Worm (Caenorhabditis elegans): Measurements from ENCODE around the gene R13A1.10.
"Not testable (repeated sequence)": the region's sequence is repeated elsewhere in the genome, so short reads cannot be mapped to it uniquely, and the experiment has no call there.

The R13A1.10 gene

DNA sequence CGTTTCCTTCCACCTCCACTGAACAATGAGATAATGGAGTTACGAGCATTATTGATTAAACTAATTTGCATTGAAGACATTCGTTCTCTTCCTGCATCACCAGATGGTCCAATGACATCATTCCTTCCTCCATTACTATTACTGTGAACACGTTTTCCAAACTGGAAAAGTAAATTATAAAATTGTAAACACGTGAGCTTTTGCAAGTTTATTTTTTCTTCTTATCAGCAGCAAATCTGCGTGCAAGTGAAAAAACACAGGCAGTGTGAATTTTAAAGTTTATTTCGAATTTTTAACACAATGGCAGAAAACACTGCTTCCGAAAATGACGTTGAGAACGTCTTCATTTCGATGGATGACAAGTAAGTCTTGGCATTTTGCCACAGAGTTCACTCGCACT lies 20.3 kb upstream of the R13A1.10 start, which contains the start of gene D2024.1:
Gene D2024.1 (plus strand): TSS at position 301 of the 400 bp plus-strand sequence.
- TF ChIP-seq nhr-76 (tag; optimal IDR thresholded peaks at IDR 0.05); mdt-29 (GFP tag; IDR thresholded peaks at IDR 0.05); madf-5 (GFP tag; IDR thresholded peaks at IDR 0.05): not testable (repeated sequence)

DNA sequence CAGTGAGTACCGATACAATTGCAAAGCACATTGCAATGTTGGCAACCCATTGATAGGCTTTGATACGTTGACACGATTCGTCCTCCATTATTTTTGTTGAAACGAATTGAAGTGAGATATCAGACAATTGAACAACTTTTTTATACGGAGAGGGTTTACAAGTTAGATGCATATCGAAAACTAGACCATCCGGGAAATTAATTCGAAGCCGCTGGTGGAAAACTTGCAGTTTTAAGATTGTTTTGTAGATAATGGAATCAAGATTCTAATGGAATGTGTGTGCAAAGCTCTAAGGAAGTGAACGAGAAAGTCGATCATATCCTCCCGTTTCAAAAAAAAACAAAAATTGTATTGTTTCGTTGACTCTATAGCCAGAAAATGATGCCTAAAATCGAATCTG lies 19.6 kb upstream of the R13A1.10 start, which contains the start of gene col-114:
Gene col-114 (minus strand): TSS at position 101 of the 400 bp plus-strand sequence.
- TF ChIP-seq D1046.2 (GFP tag; IDR thresholded peaks at IDR 0.05) (no peak), mdl-1 (tag; optimal IDR thresholded peaks at IDR 0.05) (no peak), snpc-1.2 (GFP tag; IDR thresholded peaks at IDR 0.05) (no peak), ceh-62 (tag; optimal IDR thresholded peaks at IDR 0.05) (no peak), mxl-3 (GFP tag; optimal IDR thresholded peaks at IDR 0.05) (no peak), ZK337.2 (GFP tag; IDR thresholded peaks at IDR 0.05) (no peak), F37D6.2 (tag; optimal IDR thresholded peaks at IDR 0.05) (no peak), dmd-6 (GFP tag; IDR thresholded peaks at IDR 0.05) (no peak), mxl-2 (GFP tag; conservative IDR thresholded peaks at IDR 0.05) (no peak), mdt-29 (GFP tag; IDR thresholded peaks at IDR 0.05) (no peak), set-16 (GFP tag; IDR thresholded peaks at IDR 0.05) (no peak), cey-2 (tag; optimal IDR thresholded peaks at IDR 0.05; ENCODE audit: borderline replicate concordance, insufficient read depth) (no peak), ama-1 (optimal IDR thresholded peaks at IDR 0.05) (no peak)

DNA sequence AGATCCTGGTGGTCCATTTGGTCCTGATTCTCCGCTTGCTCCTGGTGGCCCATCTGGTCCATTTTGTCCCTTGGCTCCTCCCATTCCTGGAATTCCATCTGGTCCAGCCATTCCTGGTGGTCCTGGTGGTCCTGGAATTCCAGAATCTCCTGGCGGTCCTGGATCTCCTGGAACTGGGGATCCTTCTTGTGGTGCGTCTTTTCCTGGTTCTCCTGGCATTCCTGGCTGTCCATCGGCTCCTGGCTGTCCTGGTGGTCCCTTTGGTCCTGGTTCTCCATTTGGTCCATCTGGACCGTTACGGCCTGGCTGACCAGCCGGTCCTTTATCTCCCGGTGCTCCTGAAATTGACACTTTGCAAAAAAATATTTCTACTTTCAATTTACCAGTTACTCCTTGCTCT lies 18.6 kb upstream of the R13A1.10 start:
- TF ChIP-seq aha-1 (tag) (peak; percentile 41), fos-1 (tag; optimal IDR thresholded peaks at IDR 0.05) (no peak), set-16 (GFP tag; IDR thresholded peaks at IDR 0.05) (peak; percentile 85), lim-7 (GFP tag; IDR thresholded peaks at IDR 0.05) (no peak), D1046.2 (GFP tag; IDR thresholded peaks at IDR 0.05) (no peak), ceh-62 (tag; optimal IDR thresholded peaks at IDR 0.05) (no peak), egl-43 (GFP tag; IDR thresholded peaks at IDR 0.05) (0 out of 2 replicates have a peak, but pooled peaks have one; percentile 18), unc-39 (tag; optimal IDR thresholded peaks at IDR 0.05) (no peak), ama-1 (optimal IDR thresholded peaks at IDR 0.05) (no peak), daf-19 (GFP tag; conservative IDR thresholded peaks at IDR 0.05) (no peak), F37D6.2 (tag; optimal IDR thresholded peaks at IDR 0.05) (no peak)

DNA sequence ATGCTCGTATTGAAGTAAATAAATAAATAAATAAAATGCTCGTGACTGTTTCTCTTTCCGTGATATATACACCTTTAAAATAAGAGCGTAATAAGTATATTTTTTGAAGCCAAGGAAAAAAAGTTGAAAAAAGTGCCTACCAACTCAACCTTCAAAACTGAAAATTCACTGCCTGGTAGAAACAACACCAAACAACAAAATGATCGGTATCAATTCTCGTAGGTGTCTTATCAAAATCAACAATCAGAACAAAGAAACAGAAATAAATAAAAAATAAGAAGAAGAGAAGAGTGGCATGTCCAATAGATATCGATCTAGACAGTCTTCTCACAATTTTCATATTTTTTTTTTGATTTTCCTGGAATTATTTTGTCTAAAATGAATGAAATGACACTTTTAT lies 16.9 kb upstream of the R13A1.10 start, which contains the start of gene afmd-1:
Gene afmd-1 (plus strand): TSS at position 316 of the 400 bp plus-strand sequence.
- TF ChIP-seq aha-1 (tag): peak; percentile 4
- no peak for TF ChIP-seq nhr-28 (tag; optimal IDR thresholded peaks at IDR 0.05)
- no peak for TF ChIP-seq daf-16 (GFP tag; optimal IDR thresholded peaks at IDR 0.05)
- TF ChIP-seq daf-16 (tag; optimal IDR thresholded peaks at IDR 0.05): peak; percentile 54

DNA sequence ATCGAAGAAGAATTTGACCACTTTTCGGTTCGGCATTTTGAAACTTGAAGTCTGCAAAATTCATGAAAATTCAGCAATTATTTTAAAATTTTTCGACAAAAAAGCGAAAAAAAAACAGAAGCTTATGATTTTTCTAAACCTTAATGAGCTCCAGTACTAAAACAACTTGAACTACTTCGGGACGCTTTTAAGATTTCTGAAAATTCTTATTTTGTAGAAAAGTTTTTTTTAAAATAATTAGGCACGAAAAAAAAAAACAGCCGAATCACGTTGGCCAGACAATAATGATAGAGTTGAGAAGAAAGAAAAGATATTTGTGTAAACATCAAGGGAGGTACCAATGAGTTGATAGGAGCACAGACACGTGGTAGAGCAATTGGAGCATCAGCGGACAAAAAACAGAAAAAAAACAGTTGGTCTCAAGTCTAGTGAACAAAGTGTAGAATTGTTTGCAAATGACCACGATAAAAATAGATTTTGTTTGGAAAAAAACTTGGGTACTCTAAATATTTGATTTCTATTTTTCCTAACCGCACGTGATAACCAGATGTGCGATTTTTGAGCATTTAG lies 15.3 kb upstream of the R13A1.10 start, which contains the start of gene gstk-2:
Gene gstk-2 (minus strand): TSS at position 51 of the 570 bp plus-strand sequence.
- TF ChIP-seq nhr-76 (tag; optimal IDR thresholded peaks at IDR 0.05): no peak
- no peak for TF ChIP-seq snpc-4 (tag; optimal IDR thresholded peaks at IDR 0.05)
- no peak for TF ChIP-seq T20F7.1 (GFP tag; optimal IDR thresholded peaks at IDR 0.05)
- no peak for TF ChIP-seq F49E8.2 (tag; optimal IDR thresholded peaks at IDR 0.05; ENCODE audit: borderline replicate concordance)
- no peak for TF ChIP-seq fkh-10 (GFP tag; optimal IDR thresholded peaks at IDR 0.05)
- TF ChIP-seq lin-13 (GFP tag; optimal IDR thresholded peaks at IDR 0.05): no peak
- no peak for TF ChIP-seq ama-1 (optimal IDR thresholded peaks at IDR 0.05)
- no peak for TF ChIP-seq T26A8.4 (GFP tag; IDR thresholded peaks at IDR 0.05)
- no peak for TF ChIP-seq nhr-41 (GFP tag; IDR thresholded peaks at IDR 0.05)
- TF ChIP-seq ceh-44 (GFP tag; IDR thresholded peaks at IDR 0.05): no peak
- no peak for TF ChIP-seq nhr-48 (tag; optimal IDR thresholded peaks at IDR 0.05)
- no peak for TF ChIP-seq F10B5.3 (tag; optimal IDR thresholded peaks at IDR 0.05)
- no peak for TF ChIP-seq ZK546.5 (tag; optimal IDR thresholded peaks at IDR 0.05)
- TF ChIP-seq ceh-32 (tag; optimal IDR thresholded peaks at IDR 0.05; ENCODE audit: poor library complexity): no peak
- no peak for TF ChIP-seq nhr-77 (tag; optimal IDR thresholded peaks at IDR 0.05)
- TF ChIP-seq unc-62 (GFP tag; optimal IDR thresholded peaks at IDR 0.05 in 1 of 2): no peak
- TF ChIP-seq unc-62 (tag; optimal IDR thresholded peaks at IDR 0.05): no peak
- no peak for TF ChIP-seq pqm-1 (tag; optimal IDR thresholded peaks at IDR 0.05)
- TF ChIP-seq F26F4.8 (GFP tag; conservative IDR thresholded peaks at IDR 0.05): no peak
- no peak for TF ChIP-seq nhr-111 (GFP tag; optimal IDR thresholded peaks at IDR 0.05)
- TF ChIP-seq nhr-28 (tag; optimal IDR thresholded peaks at IDR 0.05): peak; percentile 4
- TF ChIP-seq tra-1 (GFP tag; IDR thresholded peaks at IDR 0.05): no peak
- no peak for TF ChIP-seq F44E2.7 (GFP tag; IDR thresholded peaks at IDR 0.05)
- TF ChIP-seq daf-16 (GFP tag; optimal IDR thresholded peaks at IDR 0.05): peak in 1 of 2 experiments; percentile 74
- TF ChIP-seq daf-16 (tag; optimal IDR thresholded peaks at IDR 0.05): peak; percentile 26
